Worm (Caenorhabditis elegans) whole organism, early embryonic: Measurements from ENCODE around the gene F38B7.3.

ENCODE experiments used
- F13C5.2 ChIP-seq: sonication (generic microtip); optimal IDR thresholded peaks from 2 replicates; lab custom pipeline; 2017; ENCODE audit warnings: mild to moderate bottlenecking, missing genetic modification characterization, inconsistent platforms, missing compliant biosample characterization
- ceh-36 ChIP-seq: sonication (generic microtip); optimal IDR thresholded peaks from 2 replicates; lab custom pipeline; 2016; ENCODE audit warnings: missing genetic modification characterization, inconsistent platforms, missing compliant biosample characterization
- hmbx-1 ChIP-seq: sonication (generic microtip); optimal IDR thresholded peaks from 2 replicates; lab custom pipeline; 2016; ENCODE audit warnings: mild to moderate bottlenecking, missing genetic modification characterization, missing compliant biosample characterization

DNA sequence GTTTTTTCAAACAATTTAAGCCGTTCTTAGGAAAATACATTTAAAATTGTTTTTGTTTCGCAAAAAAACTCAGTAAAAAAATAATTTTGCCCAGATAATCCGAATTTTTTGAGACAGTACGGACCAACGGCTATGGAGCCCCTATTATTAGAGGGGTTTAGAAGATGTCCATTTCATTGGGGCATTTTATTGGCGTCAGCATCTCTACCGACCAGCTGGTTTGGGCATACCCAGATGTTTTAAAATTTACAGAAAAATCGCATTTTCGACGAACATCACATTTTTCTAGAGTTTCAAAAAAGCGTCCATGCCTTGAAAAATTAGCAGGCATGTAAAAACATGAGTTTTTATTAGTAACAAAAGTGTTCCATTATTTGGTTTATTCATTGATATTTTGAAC, 7.6 kb upstream of the F38B7.3 start:
- TF ChIP-seq ceh-36 (tag; lab: Kevin White, UChicago) (no peak), hmbx-1 (tag; lab: Kevin White, UChicago) (no peak), F13C5.2 (tag; lab: Kevin White, UChicago) (no peak)
